Fruit fly (Drosophila melanogaster): ENCODE measurements around the gene CG17162.

The CG17162 gene

DNA sequence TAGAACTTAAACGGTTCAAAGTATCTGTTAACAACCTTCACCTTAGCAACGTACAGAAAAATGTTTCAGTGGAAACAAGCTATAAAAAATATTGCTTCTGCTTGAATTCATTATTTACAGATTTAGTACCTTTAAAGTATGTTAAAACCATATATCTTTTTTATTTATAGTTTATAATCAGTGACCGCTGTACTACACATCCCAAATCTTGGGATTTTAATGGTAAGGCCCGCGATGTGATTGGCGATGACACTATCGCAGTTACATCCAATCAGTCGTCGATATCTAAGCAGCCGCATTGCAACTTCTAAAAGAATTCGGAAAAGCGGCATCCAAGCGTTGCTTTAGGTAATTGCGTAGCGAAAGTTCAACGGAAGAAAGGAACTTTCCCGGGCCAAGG is 715 bp upstream of the CG17162 start (continued):
- TF ChIP-seq CG4854 (GFP tag; optimal IDR thresholded peaks at IDR 0.05) = no peak
- no peak for TF ChIP-seq GATAe (GFP tag; conservative IDR thresholded peaks at IDR 0.05)
- TF ChIP-seq CG13287 (GFP tag; IDR thresholded peaks at IDR 0.05; ENCODE audit: partially characterized antibody) = peak; percentile 72
- no peak for TF ChIP-seq CG34376 (GFP tag; optimal IDR thresholded peaks at IDR 0.05)
- TF ChIP-seq repo (GFP tag; optimal IDR thresholded peaks at IDR 0.05) = no peak
- peak; percentile 70 for TF ChIP-seq BEAF-32 (GFP tag; optimal IDR thresholded peaks at IDR 0.05)
- TF ChIP-seq pzg (GFP tag; optimal IDR thresholded peaks at IDR 0.05) = peak; percentile 20
- TF ChIP-seq gcm2 (GFP tag; optimal IDR thresholded peaks at IDR 0.05) = no peak
- TF ChIP-seq Lim3 (GFP tag; IDR thresholded peaks at IDR 0.05) = no peak
- TF ChIP-seq CG2889 (GFP tag; IDR thresholded peaks at IDR 0.05) = no peak
- peak; percentile 71 for TF ChIP-seq vnd (GFP tag; IDR thresholded peaks at IDR 0.05; ENCODE audit: partially characterized antibody)
- TF ChIP-seq Dip2 (GFP tag; IDR thresholded peaks at IDR 0.05) = no peak
- no peak for TF ChIP-seq sqz (GFP tag; optimal IDR thresholded peaks at IDR 0.05)
- TF ChIP-seq MBD-R2 (GFP tag; IDR thresholded peaks at IDR 0.05) = peak; percentile 27; the same call in 1 of the 2 replicates
- TF ChIP-seq nerfin-2 (GFP tag; IDR thresholded peaks at IDR 0.05; ENCODE audit: partially characterized antibody) = no peak
- no peak for TF ChIP-seq ab (GFP tag; optimal IDR thresholded peaks at IDR 0.05)
- TF ChIP-seq Dll (GFP tag; IDR thresholded peaks at IDR 0.05; ENCODE audit: partially characterized antibody) = peak; percentile 67
- 0 out of 2 replicates have a peak, but pooled peaks have one; percentile 26 for TF ChIP-seq bbx (GFP tag; IDR thresholded peaks at IDR 0.05; ENCODE audit: partially characterized antibody)
- no peak for TF ChIP-seq CG14014 (GFP tag; IDR thresholded peaks at IDR 0.05)
- peak; percentile 54 for TF ChIP-seq HLH4C (GFP tag; IDR thresholded peaks at IDR 0.05; ENCODE audit: partially characterized antibody)
- TF ChIP-seq CG1602 (GFP tag; optimal IDR thresholded peaks at IDR 0.05) = no peak
- peak; percentile 13; the same call in 1 of the 2 replicates for TF ChIP-seq E2f2 (GFP tag; IDR thresholded peaks at IDR 0.05)
- no peak for TF ChIP-seq dmrt99B (tag; optimal IDR thresholded peaks at IDR 0.05)
- peak; percentile 4 for TF ChIP-seq CG2120 (GFP tag; optimal IDR thresholded peaks at IDR 0.05)
- no peak for TF ChIP-seq B-H1 (GFP tag; IDR thresholded peaks at IDR 0.05)
- TF ChIP-seq grn (GFP tag; optimal IDR thresholded peaks at IDR 0.05) = no peak
- TF ChIP-seq CG11696 (GFP tag; IDR thresholded peaks at IDR 0.05) = no peak
- TF ChIP-seq pan (optimal IDR thresholded peaks at IDR 0.05) = no peak
- no peak for TF ChIP-seq pan (GFP tag; optimal IDR thresholded peaks at IDR 0.05 in 1 of 2, IDR thresholded peaks at IDR 0.05 in 1 of 2)
- TF ChIP-seq Hmx (GFP tag; optimal IDR thresholded peaks at IDR 0.05) = no peak
- no peak for TF ChIP-seq eve (GFP tag; optimal IDR thresholded peaks at IDR 0.05)
- no peak for TF ChIP-seq tin (GFP tag; optimal IDR thresholded peaks at IDR 0.05)
- TF ChIP-seq ssp (GFP tag; IDR thresholded peaks at IDR 0.05) = peak; percentile 85
- TF ChIP-seq CG3995 (GFP tag; optimal IDR thresholded peaks at IDR 0.05) = peak; percentile 33
- TF ChIP-seq CG15514 (GFP tag; optimal IDR thresholded peaks at IDR 0.05) = no peak
- TF ChIP-seq CG3726 (GFP tag; IDR thresholded peaks at IDR 0.05) = no peak
- peak; percentile 62; the same call in 1 of the 2 replicates for TF ChIP-seq slbo (GFP tag; IDR thresholded peaks at IDR 0.05)
- no peak for TF ChIP-seq pita (GFP tag; optimal IDR thresholded peaks at IDR 0.05)
- no peak for TF ChIP-seq Myb (GFP tag; optimal IDR thresholded peaks at IDR 0.05)
- TF ChIP-seq Hr3 (GFP tag; optimal IDR thresholded peaks at IDR 0.05) = no peak
- peak; percentile 67; the same call in 2 of the 3 replicates for TF ChIP-seq knrl (GFP tag; IDR thresholded peaks at IDR 0.05; ENCODE audit: partially characterized antibody)
- no peak for TF ChIP-seq Mad (GFP tag; optimal IDR thresholded peaks at IDR 0.05)
- TF ChIP-seq CG17802 (tag; optimal IDR thresholded peaks at IDR 0.05) = peak; percentile 84
- TF ChIP-seq Bgb (GFP tag; IDR thresholded peaks at IDR 0.05; ENCODE audit: partially characterized antibody) = peak; percentile 51
- TF ChIP-seq Kr (GFP tag; optimal IDR thresholded peaks at IDR 0.05) = no peak
- TF ChIP-seq nau (GFP tag; optimal IDR thresholded peaks at IDR 0.05) = no peak
- peak; percentile 49; the same call in 1 of the 3 replicates for TF ChIP-seq zen2 (GFP tag; IDR thresholded peaks at IDR 0.05; ENCODE audit: partially characterized antibody)
- TF ChIP-seq eyg (GFP tag; optimal IDR thresholded peaks at IDR 0.05) = no peak
- peak; percentile 20 for TF ChIP-seq lilli (GFP tag; optimal IDR thresholded peaks at IDR 0.05)
- TF ChIP-seq TFAM (GFP tag; optimal IDR thresholded peaks at IDR 0.05) = no peak
- no peak for TF ChIP-seq dpn (GFP tag; optimal IDR thresholded peaks at IDR 0.05)
